Fruit fly (Drosophila melanogaster) whole organism, embryonic: ENCODE results near the gene CG8892.

ENCODE experiments used
- Atf6 ChIP-seq: fragments of 200-800 bp; sonication (Bioruptor generic); IDR thresholded peaks from 2 replicates; pipeline ENCODE4 v1.3.6; 2022; ENCODE audit warnings: missing biosample characterization, missing genetic modification characterization
- B-H2 ChIP-seq: fragments of 200-800 bp; sonication (Bioruptor generic); optimal IDR thresholded peaks from 2 replicates; lab custom pipeline; 2018; ENCODE audit warnings: missing biosample characterization, mild to moderate bottlenecking, missing genetic modification characterization
- BtbVII ChIP-seq: fragments of 200-800 bp; sonication (Bioruptor generic); optimal IDR thresholded peaks from 3 replicates; lab custom pipeline; 2017; ENCODE audit warnings: missing biosample characterization, mild to moderate bottlenecking, missing genetic modification characterization
- CG10267 ChIP-seq: fragments of 200-800 bp; sonication (Bioruptor generic); optimal IDR thresholded peaks from 2 replicates; lab custom pipeline; 2018; ENCODE audit warnings: missing biosample characterization, mild to moderate bottlenecking, missing genetic modification characterization, moderate library complexity
- CG10366 ChIP-seq: fragments of 200-800 bp; sonication (Bioruptor generic); IDR thresholded peaks from 2 replicates; pipeline ENCODE4 v1.3.6; 2022; ENCODE audit warnings: missing biosample characterization, missing genetic modification characterization
- CG12744 ChIP-seq: fragments of 200-800 bp; sonication (Bioruptor generic); optimal IDR thresholded peaks from 2 replicates; lab custom pipeline; 2016; ENCODE audit warnings: missing biosample characterization, missing genetic modification characterization
- CG14710 ChIP-seq: fragments of 200-800 bp; sonication (Bioruptor generic); optimal IDR thresholded peaks from 3 replicates; lab custom pipeline; 2019; ENCODE audit warnings: missing biosample characterization, mild to moderate bottlenecking, missing genetic modification characterization, moderate library complexity
- CG15073 ChIP-seq: fragments of 200-800 bp; sonication (Bioruptor generic); optimal IDR thresholded peaks from 2 replicates; lab custom pipeline; 2016; ENCODE audit warnings: missing biosample characterization, missing genetic modification characterization
- CG16779 ChIP-seq: fragments of 200-800 bp; sonication (Bioruptor generic); IDR thresholded peaks from 2 replicates; pipeline ENCODE4 v1.3.6; 2022; ENCODE audit warnings: missing biosample characterization, missing genetic modification characterization
- CG3407 ChIP-seq: fragments of 200-800 bp; sonication (Bioruptor generic); optimal IDR thresholded peaks from 2 replicates; lab custom pipeline; 2018; ENCODE audit warnings: missing biosample characterization, mild to moderate bottlenecking, missing genetic modification characterization
- CG43689 ChIP-seq: fragments of 200-800 bp; sonication (Bioruptor generic); IDR thresholded peaks from 2 replicates; pipeline ENCODE4 v1.3.6; 2022; ENCODE audit warnings: missing biosample characterization, missing genetic modification characterization
- CG5245 ChIP-seq: fragments of 200-800 bp; sonication (Bioruptor generic); optimal IDR thresholded peaks from 3 replicates; lab custom pipeline; 2016; ENCODE audit warnings: missing biosample characterization, missing genetic modification characterization
- CG7357 ChIP-seq: fragments of 200-800 bp; sonication (Bioruptor generic); IDR thresholded peaks from 3 replicates; pipeline ENCODE4 v1.3.6; 2022; ENCODE audit warnings: missing biosample characterization, missing genetic modification characterization
- CG9727 ChIP-seq: fragments of 200-800 bp; sonication (Bioruptor generic); optimal IDR thresholded peaks from 3 replicates; lab custom pipeline; 2017; ENCODE audit warnings: missing biosample characterization, mild to moderate bottlenecking, missing genetic modification characterization
- Dad ChIP-seq: fragments of 200-800 bp; sonication (Bioruptor generic); optimal IDR thresholded peaks from 3 replicates; lab custom pipeline; 2016; ENCODE audit warnings: missing biosample characterization, missing genetic modification characterization
- Deaf1 ChIP-seq: fragments of 200-800 bp; optimal IDR thresholded peaks from 3 replicates; lab custom pipeline; 2019; ENCODE audit warnings: missing biosample characterization, mild to moderate bottlenecking, missing genetic modification characterization, moderate library complexity
- Doc3 ChIP-seq: fragments of 200-800 bp; sonication (Bioruptor generic); IDR thresholded peaks from 3 replicates; pipeline ENCODE4 v1.3.6; 2022; ENCODE audit warnings: missing biosample characterization, missing genetic modification characterization; ENCODE audit not compliant: partially characterized antibody
- Fer1 ChIP-seq: fragments of 200-800 bp; sonication (Bioruptor generic); optimal IDR thresholded peaks from 2 replicates; lab custom pipeline; 2017; ENCODE audit warnings: missing biosample characterization, mild to moderate bottlenecking, missing genetic modification characterization
- HLHmδ ChIP-seq: fragments of 200-800 bp; sonication (Bioruptor generic); optimal IDR thresholded peaks from 2 replicates; lab custom pipeline; 2018; ENCODE audit warnings: missing biosample characterization, mild to moderate bottlenecking, missing genetic modification characterization, moderate library complexity
- Hand ChIP-seq: fragments of 200-800 bp; sonication (Bioruptor generic); optimal IDR thresholded peaks from 2 replicates; lab custom pipeline; 2017; ENCODE audit warnings: mild to moderate bottlenecking, missing biosample characterization, missing genetic modification reagents, missing genetic modification characterization
- Hmr ChIP-seq: fragments of 200-800 bp; sonication (Bioruptor generic); optimal IDR thresholded peaks from 3 replicates; lab custom pipeline; 2017; ENCODE audit warnings: mild to moderate bottlenecking, missing biosample characterization, missing genetic modification reagents, missing genetic modification characterization
- Jarid2 ChIP-seq: fragments of 200-800 bp; sonication (Bioruptor generic); optimal IDR thresholded peaks from 3 replicates; lab custom pipeline; 2017; ENCODE audit warnings: mild to moderate bottlenecking, missing biosample characterization, missing genetic modification reagents, missing genetic modification characterization
- Mes4 ChIP-seq: fragments of 200-800 bp; sonication (Bioruptor generic); optimal IDR thresholded peaks from 2 replicates; lab custom pipeline; 2016; ENCODE audit warnings: missing biosample characterization, missing genetic modification characterization
- Nf-YA ChIP-seq: fragments of 200-800 bp; sonication (Bioruptor generic); IDR thresholded peaks from 2 replicates; pipeline ENCODE4 v1.3.6; 2022; ENCODE audit warnings: missing biosample characterization, missing genetic modification characterization
- NfI ChIP-seq: fragments of 200-800 bp; sonication (Bioruptor generic); optimal IDR thresholded peaks from 3 replicates; lab custom pipeline; 2018; ENCODE audit warnings: missing biosample characterization, mild to moderate bottlenecking, missing genetic modification characterization, moderate library complexity
- Six4 ChIP-seq: fragments of 200-800 bp; sonication (Bioruptor generic); optimal IDR thresholded peaks from 2 replicates; lab custom pipeline; 2016; ENCODE audit warnings: missing biosample characterization, missing genetic modification characterization
- Spps ChIP-seq: fragments of 200-800 bp; sonication (Bioruptor generic); optimal IDR thresholded peaks from 2 replicates; lab custom pipeline; 2018; ENCODE audit warnings: missing biosample characterization, mild to moderate bottlenecking, missing genetic modification characterization
- ash1 ChIP-seq: fragments of 200-800 bp; sonication (Bioruptor generic); optimal IDR thresholded peaks from 2 replicates; lab custom pipeline; 2018; ENCODE audit warnings: missing biosample characterization, mild to moderate bottlenecking, missing genetic modification characterization
- bab2 ChIP-seq: fragments of 200-800 bp; sonication (Bioruptor generic); optimal IDR thresholded peaks from 2 replicates; lab custom pipeline; 2016; ENCODE audit warnings: missing biosample characterization, missing genetic modification characterization
- bcd ChIP-seq: fragments of 200-800 bp; sonication (Bioruptor generic); optimal IDR thresholded peaks from 2 replicates; lab custom pipeline; 2017; ENCODE audit warnings: missing biosample characterization, mild to moderate bottlenecking, missing genetic modification characterization
- bigmax ChIP-seq: fragments of 200-800 bp; sonication (Bioruptor generic); optimal IDR thresholded peaks from 2 replicates; lab custom pipeline; 2018; ENCODE audit warnings: missing biosample characterization, mild to moderate bottlenecking, missing genetic modification characterization
- bowl ChIP-seq: fragments of 200-800 bp; sonication (Bioruptor generic); IDR thresholded peaks from 2 replicates; pipeline ENCODE4 v1.3.6; 2022; ENCODE audit warnings: missing biosample characterization, missing genetic modification characterization
- croc ChIP-seq: fragments of 200-800 bp; sonication (Bioruptor generic); conservative IDR thresholded peaks from 3 replicates; pipeline ENCODE4 v1.3.6; 2022; ENCODE audit warnings: missing biosample characterization, missing genetic modification characterization
- dmrt99B ChIP-seq: fragments of 200-800 bp; sonication (Bioruptor generic); optimal IDR thresholded peaks from 2 replicates; lab custom pipeline; 2018; ENCODE audit warnings: missing biosample characterization, mild to moderate bottlenecking, missing genetic modification characterization, moderate library complexity
- ewg ChIP-seq: fragments of 200-800 bp; sonication (Bioruptor generic); optimal IDR thresholded peaks from 3 replicates; lab custom pipeline; 2017; ENCODE audit warnings: mild to moderate bottlenecking, missing biosample characterization, missing genetic modification reagents, missing genetic modification characterization
- gce ChIP-seq: fragments of 200-800 bp; sonication (Bioruptor generic); IDR thresholded peaks from 3 replicates; pipeline ENCODE4 v1.3.6; 2022; ENCODE audit warnings: missing biosample characterization, missing genetic modification characterization
- gfzf ChIP-seq: fragments of 200-800 bp; sonication (Bioruptor generic); optimal IDR thresholded peaks from 2 replicates; lab custom pipeline; 2016; ENCODE audit warnings: missing biosample characterization, mild to moderate bottlenecking, missing genetic modification characterization, moderate library complexity
- gro ChIP-seq: fragments of 200-800 bp; sonication (Bioruptor generic); optimal IDR thresholded peaks from 2 replicates; lab custom pipeline; 2016; ENCODE audit warnings: missing biosample characterization, missing genetic modification characterization
- klu ChIP-seq: fragments of 200-800 bp; sonication (Bioruptor generic); IDR thresholded peaks from 2 replicates; pipeline ENCODE4 v1.3.6; 2022; ENCODE audit warnings: missing biosample characterization, missing genetic modification characterization
- lab ChIP-seq: fragments of 200-800 bp; sonication (Bioruptor generic); optimal IDR thresholded peaks from 3 replicates; lab custom pipeline; 2017; ENCODE audit warnings: missing biosample characterization, missing genetic modification characterization, mild to moderate bottlenecking, moderate library complexity, missing genetic modification reagents
- maf-S ChIP-seq: fragments of 200-800 bp; sonication (Bioruptor generic); optimal IDR thresholded peaks from 2 replicates; lab custom pipeline; 2016; ENCODE audit warnings: missing biosample characterization, missing genetic modification characterization
- mam ChIP-seq: fragments of 200-800 bp; sonication (Bioruptor generic); optimal IDR thresholded peaks from 3 replicates; lab custom pipeline; 2016; ENCODE audit warnings: missing biosample characterization, missing genetic modification characterization
- nerfin-1 ChIP-seq: fragments of 200-800 bp; sonication (Bioruptor generic); optimal IDR thresholded peaks from 3 replicates; lab custom pipeline; 2019; ENCODE audit warnings: missing biosample characterization, mild to moderate bottlenecking, missing genetic modification characterization, moderate library complexity
- onecut ChIP-seq: fragments of 200-800 bp; sonication (Bioruptor generic); IDR thresholded peaks from 2 replicates; pipeline ENCODE4 v1.3.6; 2022; ENCODE audit warnings: missing biosample characterization, missing genetic modification characterization
- pan ChIP-seq, 4 experiments: fragments of >200 bp in 3 of 4; fragments of 200-800 bp in 1 of 4; sonication (Bioruptor generic) in 1 of 4; optimal IDR thresholded peaks in 3 of 4; IDR thresholded peaks in 1 of 4; 2 replicates each; pipeline versions ENCODE4 v1.3.6 to Lab custom; 2017 to 2022; ENCODE audit warnings: missing biosample characterization in 2 of 4, missing genetic modification characterization in 2 of 4, mixed read lengths in 1 of 4
- scrt ChIP-seq: fragments of 200-800 bp; sonication (Bioruptor generic); optimal IDR thresholded peaks from 2 replicates; lab custom pipeline; 2018; ENCODE audit warnings: missing biosample characterization, mild to moderate bottlenecking, missing genetic modification characterization, moderate library complexity
- shn ChIP-seq: fragments of 200-800 bp; sonication (Bioruptor generic); optimal IDR thresholded peaks from 3 replicates; lab custom pipeline; 2016; ENCODE audit warnings: missing biosample characterization, missing genetic modification characterization
- sima ChIP-seq: fragments of 200-800 bp; sonication (Bioruptor generic); optimal IDR thresholded peaks from 2 replicates; lab custom pipeline; 2016; ENCODE audit warnings: missing biosample characterization, missing genetic modification characterization
- tap ChIP-seq: fragments of 200-800 bp; optimal IDR thresholded peaks from 3 replicates; lab custom pipeline; 2019; ENCODE audit warnings: missing biosample characterization, mild to moderate bottlenecking, missing genetic modification characterization, moderate library complexity
- toy ChIP-seq: fragments of 200-800 bp; sonication (Bioruptor generic); IDR thresholded peaks from 2 replicates; pipeline ENCODE4 v1.3.6; 2022; ENCODE audit warnings: missing biosample characterization, missing genetic modification characterization
- vvl ChIP-seq: fragments of 200-800 bp; sonication (Bioruptor generic); IDR thresholded peaks from 2 replicates; pipeline ENCODE4 v1.3.6; 2022; ENCODE audit warnings: missing biosample characterization, missing genetic modification characterization

The CG8892 gene

DNA sequence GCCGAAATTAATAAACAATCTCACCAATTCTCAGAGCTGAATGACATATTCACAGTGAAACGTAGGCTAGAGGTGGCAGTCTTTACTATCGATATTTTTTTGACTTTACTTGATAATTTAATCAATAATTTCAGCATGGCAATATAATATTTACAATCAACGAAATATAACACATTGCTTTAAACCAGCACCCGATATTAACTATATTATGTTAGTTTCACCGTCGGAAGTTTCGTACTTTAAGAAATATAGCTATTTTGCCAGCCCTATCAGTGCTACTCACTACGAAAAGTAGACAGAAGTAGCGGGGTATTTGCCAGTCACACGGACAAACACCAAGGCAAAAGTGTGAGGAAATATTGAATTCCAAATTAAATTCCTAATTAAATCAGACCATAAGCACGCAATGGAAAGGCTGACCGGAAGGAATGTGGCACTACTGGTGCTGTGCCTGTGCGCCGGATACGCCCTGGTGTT lies 29.4 kb upstream of the CG8892 start, which contains the start of the genes CG31917, Tfb5 and SelT (continued):
- no peak for TF ChIP-seq Jarid2
- TF ChIP-seq Fer1 (GFP tag; lab: Kevin White, UChicago): no peak
- TF ChIP-seq gfzf (GFP tag; lab: Kevin White, UChicago): no peak
- TF ChIP-seq gro (GFP tag; lab: Kevin White, UChicago): peak; percentile 45
- TF ChIP-seq toy (GFP tag; lab: Robert Waterston, UW): no peak
- TF ChIP-seq scrt (GFP tag; lab: Kevin White, UChicago): no peak
- peak; percentile 32 for TF ChIP-seq bcd (GFP tag; lab: Kevin White, UChicago)
- no peak for TF ChIP-seq BtbVII (GFP tag; lab: Kevin White, UChicago)
- TF ChIP-seq dmrt99B (tag; lab: Kevin White, UChicago): no peak
- TF ChIP-seq CG12744 (GFP tag; lab: Kevin White, UChicago): peak; percentile 40
- TF ChIP-seq klu: no peak
- TF ChIP-seq mam: peak; percentile 68
- no peak for TF ChIP-seq lab (GFP tag; lab: Kevin White, UChicago)
- peak; percentile 83 for TF ChIP-seq Doc3 (GFP tag; lab: Robert Waterston, UW)
- peak; percentile 45 for TF ChIP-seq CG9727 (GFP tag; lab: Kevin White, UChicago)
- TF ChIP-seq CG14710 (tag; lab: Kevin White, UChicago): peak; percentile 69
- TF ChIP-seq Mes4 (GFP tag; lab: Kevin White, UChicago): no peak
- TF ChIP-seq shn (GFP tag; lab: Kevin White, UChicago): peak; percentile 49
- peak; percentile 62 for TF ChIP-seq vvl (GFP tag; lab: Robert Waterston, UW)
- TF ChIP-seq maf-S: peak; percentile 32
- peak; percentile 42 for TF ChIP-seq B-H2 (GFP tag; lab: Kevin White, UChicago)
- TF ChIP-seq CG3407 (GFP tag; lab: Kevin White, UChicago): no peak
- TF ChIP-seq Deaf1 (tag; lab: Kevin White, UChicago): no peak
- TF ChIP-seq gce (GFP tag; lab: Robert Waterston, UW): no peak
- TF ChIP-seq Dad (GFP tag; lab: Kevin White, UChicago): peak; percentile 65
- no peak for TF ChIP-seq bowl (GFP tag; lab: Robert Waterston, UW)
- TF ChIP-seq bab2: peak; percentile 70
- no peak for TF ChIP-seq Six4 (GFP tag; lab: Kevin White, UChicago)
- TF ChIP-seq HLHmδ: no peak
- TF ChIP-seq sima: no peak
- no peak for TF ChIP-seq bigmax (GFP tag; lab: Kevin White, UChicago)
- TF ChIP-seq Hand: no peak
- TF ChIP-seq CG5245 (GFP tag; lab: Kevin White, UChicago): no peak
- TF ChIP-seq CG10366 (GFP tag; lab: Robert Waterston, UW): peak; percentile 35; the same call in 1 of the 2 replicates
- TF ChIP-seq CG43689 (GFP tag; lab: Robert Waterston, UW): no peak
- TF ChIP-seq CG15073 (GFP tag; lab: Kevin White, UChicago): no peak
- peak; percentile 36 for TF ChIP-seq ewg (GFP tag; lab: Kevin White, UChicago)
- no peak for TF ChIP-seq croc (GFP tag; lab: Robert Waterston, UW)
- no peak for TF ChIP-seq Nf-YA (GFP tag; lab: Robert Waterston, UW)
- TF ChIP-seq pan (optimal IDR thresholded peaks at IDR 0.05; lab: Kevin White, UChicago): no peak
- TF ChIP-seq pan (GFP tag; optimal IDR thresholded peaks at IDR 0.05 in 1 of 2, IDR thresholded peaks at IDR 0.05 in 1 of 2): no peak
- TF ChIP-seq NfI (GFP tag; lab: Kevin White, UChicago): peak; percentile 59
- TF ChIP-seq Spps: peak; percentile 3
- TF ChIP-seq CG7357 (GFP tag; lab: Robert Waterston, UW): no peak
- peak; percentile 52 for TF ChIP-seq CG10267
- TF ChIP-seq Hmr (GFP tag; lab: Kevin White, UChicago): peak; percentile 73
- peak; percentile 30; the same call in 1 of the 2 replicates for TF ChIP-seq Atf6 (GFP tag; lab: Robert Waterston, UW)
- no peak for TF ChIP-seq ash1
- no peak for TF ChIP-seq CG16779 (GFP tag; lab: Robert Waterston, UW)
- TF ChIP-seq tap (tag; lab: Kevin White, UChicago): no peak
- peak; percentile 45 for TF ChIP-seq nerfin-1 (tag; lab: Kevin White, UChicago)
- TF ChIP-seq onecut (GFP tag; lab: Robert Waterston, UW): peak; percentile 57; the same call in 1 of the 2 replicates
